Worm (Caenorhabditis elegans) whole organism, late embryonic: ENCODE results near the gene gfi-3.

Source experiments
- C08G9.2 ChIP-seq: sonication (generic microtip); optimal IDR thresholded peaks from 2 replicates; lab custom pipeline; 2016; ENCODE audit warnings: mild to moderate bottlenecking, missing genetic modification characterization, moderate library complexity, missing compliant biosample characterization
- K09A11.1 ChIP-seq: sonication (generic microtip); optimal IDR thresholded peaks from 2 replicates; lab custom pipeline; 2017; ENCODE audit warnings: antibody characterized with exemption, mild to moderate bottlenecking, missing genetic modification characterization, missing compliant biosample characterization; ENCODE audit not compliant: insufficient read depth
- T23F11.4 ChIP-seq: fragments of 200-800 bp; sonication (Bioruptor generic); optimal IDR thresholded peaks from 2 replicates; lab custom pipeline; 2018; ENCODE audit warnings: mild to moderate bottlenecking, missing genetic modification characterization, missing compliant biosample characterization
- Y22D7AL.16 ChIP-seq: sonication (generic microtip); optimal IDR thresholded peaks from 2 replicates; lab custom pipeline; 2016; ENCODE audit warnings: missing genetic modification characterization, missing compliant biosample characterization
- ceh-14 ChIP-seq: sonication (generic microtip); optimal IDR thresholded peaks from 2 replicates; lab custom pipeline; 2016; ENCODE audit warnings: missing genotype, missing genetic modification characterization, missing compliant biosample characterization
- ceh-18 ChIP-seq: sonication (generic microtip); optimal IDR thresholded peaks from 2 replicates; lab custom pipeline; 2016; ENCODE audit warnings: missing genetic modification characterization, missing compliant biosample characterization
- ceh-2 ChIP-seq: sonication (generic microtip); optimal IDR thresholded peaks from 2 replicates; lab custom pipeline; 2016; ENCODE audit warnings: missing genotype, missing genetic modification characterization, missing compliant biosample characterization
- ceh-22 ChIP-seq: sonication (generic microtip); optimal IDR thresholded peaks from 2 replicates; lab custom pipeline; 2017; ENCODE audit warnings: missing biosample characterization, missing genetic modification characterization
- ceh-24 ChIP-seq: sonication (generic microtip); optimal IDR thresholded peaks from 2 replicates; lab custom pipeline; 2016; ENCODE audit warnings: mild to moderate bottlenecking, missing genetic modification characterization, missing compliant biosample characterization
- ceh-30 ChIP-seq: fragments of 150-350 bp; optimal IDR thresholded peaks from 2 replicates; lab custom pipeline; 2014; ENCODE audit warnings: missing biosample characterization, missing genetic modification characterization
- ceh-31 ChIP-seq: sonication (generic microtip); optimal IDR thresholded peaks from 2 replicates; lab custom pipeline; 2016; ENCODE audit warnings: missing genetic modification characterization, missing compliant biosample characterization
- ceh-34 ChIP-seq: sonication (generic microtip); optimal IDR thresholded peaks from 2 replicates; lab custom pipeline; 2016; ENCODE audit warnings: mild to moderate bottlenecking, missing genetic modification characterization, missing compliant biosample characterization
- ceh-45 ChIP-seq: fragments of 200-800 bp; sonication (Bioruptor generic); IDR thresholded peaks from 2 replicates; pipeline ENCODE4 v1.3.6; 2022; ENCODE audit warnings: missing genetic modification reagents, missing genetic modification characterization, missing compliant biosample characterization
- ceh-6 ChIP-seq: fragments of 200-800 bp; sonication (Bioruptor generic); optimal IDR thresholded peaks from 2 replicates; lab custom pipeline; 2018; ENCODE audit warnings: mild to moderate bottlenecking, missing genetic modification characterization, missing compliant biosample characterization
- ceh-9 ChIP-seq: sonication (generic microtip); optimal IDR thresholded peaks from 2 replicates; lab custom pipeline; 2016; ENCODE audit warnings: mild to moderate bottlenecking, missing genetic modification characterization, inconsistent platforms, missing compliant biosample characterization
- che-1 ChIP-seq: sonication (generic microtip); optimal IDR thresholded peaks from 2 replicates; lab custom pipeline; 2016; ENCODE audit warnings: mild to moderate bottlenecking, missing genetic modification characterization, missing compliant biosample characterization
- dmd-4 ChIP-seq: sonication (generic microtip); optimal IDR thresholded peaks from 2 replicates; lab custom pipeline; 2016; ENCODE audit warnings: borderline replicate concordance, missing genetic modification characterization, missing compliant biosample characterization
- dve-1 ChIP-seq: sonication (generic microtip); optimal IDR thresholded peaks from 2 replicates; lab custom pipeline; 2017; ENCODE audit warnings: antibody characterized with exemption, mild to moderate bottlenecking, missing genetic modification characterization, missing compliant biosample characterization
- elt-2 ChIP-seq: sonication (generic microtip); optimal IDR thresholded peaks from 2 replicates; lab custom pipeline; 2016; ENCODE audit warnings: missing genetic modification reagents, missing genetic modification characterization, missing compliant biosample characterization
- elt-4 ChIP-seq: sonication (generic microtip); optimal IDR thresholded peaks from 2 replicates; lab custom pipeline; 2016; ENCODE audit warnings: missing genetic modification characterization, missing compliant biosample characterization
- fax-1 ChIP-seq: sonication (generic microtip); optimal IDR thresholded peaks from 2 replicates; lab custom pipeline; 2016; ENCODE audit warnings: missing genotype, missing genetic modification characterization, missing compliant biosample characterization
- fkh-10 ChIP-seq: fragments of 150-350 bp; optimal IDR thresholded peaks from 2 replicates; lab custom pipeline; 2014; ENCODE audit warnings: missing biosample characterization, missing genetic modification reagents, missing genetic modification characterization
- fkh-6 ChIP-seq: sonication (generic microtip); optimal IDR thresholded peaks from 2 replicates; lab custom pipeline; 2016; ENCODE audit warnings: missing genetic modification characterization, missing compliant biosample characterization
- gmeb-2 ChIP-seq: sonication (generic microtip); optimal IDR thresholded peaks from 2 replicates; lab custom pipeline; 2016; ENCODE audit warnings: missing genetic modification characterization, inconsistent platforms, missing compliant biosample characterization
- hlh-15 ChIP-seq: sonication (generic microtip); optimal IDR thresholded peaks from 2 replicates; lab custom pipeline; 2016; ENCODE audit warnings: missing genetic modification characterization, missing compliant biosample characterization
- hlh-30 ChIP-seq: sonication (generic microtip); optimal IDR thresholded peaks from 2 replicates; lab custom pipeline; 2017; ENCODE audit warnings: antibody characterized with exemption, missing genetic modification characterization, missing compliant biosample characterization; ENCODE audit not compliant: insufficient read depth
- hlh-8 ChIP-seq: sonication (generic microtip); optimal IDR thresholded peaks from 2 replicates; lab custom pipeline; 2016; ENCODE audit warnings: missing genotype, missing genetic modification characterization, missing compliant biosample characterization
- lim-6 ChIP-seq: sonication (generic microtip); optimal IDR thresholded peaks from 2 replicates; lab custom pipeline; 2016; ENCODE audit warnings: missing genetic modification characterization, missing compliant biosample characterization
- lin-11 ChIP-seq: fragments of 200-800 bp; sonication (Bioruptor generic); optimal IDR thresholded peaks from 2 replicates; lab custom pipeline; 2018; ENCODE audit warnings: mild to moderate bottlenecking, missing genetic modification characterization, missing compliant biosample characterization
- mec-3 ChIP-seq: sonication (generic microtip); optimal IDR thresholded peaks from 2 replicates; lab custom pipeline; 2016; ENCODE audit warnings: borderline replicate concordance, missing genetic modification characterization, missing compliant biosample characterization
- nhr-11 ChIP-seq: fragments of 150-350 bp; optimal IDR thresholded peaks from 2 replicates; lab custom pipeline; 2014; ENCODE audit warnings: missing biosample characterization, missing genetic modification characterization
- nhr-232 ChIP-seq: sonication (generic microtip); optimal IDR thresholded peaks from 2 replicates; lab custom pipeline; 2016; ENCODE audit warnings: missing genetic modification characterization, missing compliant biosample characterization
- npax-4 ChIP-seq: sonication (generic microtip); optimal IDR thresholded peaks from 2 replicates; lab custom pipeline; 2016; ENCODE audit warnings: missing genetic modification characterization, missing compliant biosample characterization
- odd-2 ChIP-seq: sonication (generic microtip); optimal IDR thresholded peaks from 2 replicates; lab custom pipeline; 2017; ENCODE audit warnings: antibody characterized with exemption, mild to moderate bottlenecking, missing genetic modification characterization, missing compliant biosample characterization
- pag-3 ChIP-seq: sonication (generic microtip); optimal IDR thresholded peaks from 2 replicates; lab custom pipeline; 2016; ENCODE audit warnings: missing compliant biosample characterization, missing genetic modification characterization, borderline replicate concordance
- pat-9 ChIP-seq: fragments of 200-800 bp; sonication (Bioruptor generic); optimal IDR thresholded peaks from 2 replicates; lab custom pipeline; 2018; ENCODE audit warnings: mild to moderate bottlenecking, missing genetic modification characterization, moderate library complexity, missing compliant biosample characterization
- pax-1 ChIP-seq: fragments of 150-350 bp; optimal IDR thresholded peaks from 2 replicates; lab custom pipeline; 2014; ENCODE audit warnings: missing biosample characterization, missing genetic modification characterization
- pha-2 ChIP-seq: sonication (generic microtip); optimal IDR thresholded peaks from 2 replicates; lab custom pipeline; 2017; ENCODE audit warnings: mild to moderate bottlenecking, missing genetic modification characterization, missing compliant biosample characterization
- pha-4 ChIP-seq: fragments of 150-350 bp; optimal IDR thresholded peaks from 2 replicates; lab custom pipeline; 2018; ENCODE audit warnings: missing biosample characterization, missing genetic modification reagents, missing genetic modification characterization
- pqm-1 ChIP-seq: sonication (generic microtip); optimal IDR thresholded peaks from 2 replicates; lab custom pipeline; 2016; ENCODE audit warnings: missing genetic modification characterization, missing compliant biosample characterization
- ref-2 ChIP-seq: sonication (generic microtip); optimal IDR thresholded peaks from 2 replicates; lab custom pipeline; 2016; ENCODE audit warnings: missing genetic modification characterization, missing compliant biosample characterization
- rnt-1 ChIP-seq: sonication (generic microtip); optimal IDR thresholded peaks from 2 replicates; lab custom pipeline; 2016; ENCODE audit warnings: missing genetic modification characterization, missing compliant biosample characterization
- sdc-2 ChIP-seq: sonication (generic microtip); optimal IDR thresholded peaks from 2 replicates; lab custom pipeline; 2016; ENCODE audit warnings: missing genotype, missing genetic modification characterization, missing compliant biosample characterization
- sox-2 ChIP-seq: fragments of 200-800 bp; sonication (Bioruptor generic); IDR thresholded peaks from 2 replicates; pipeline ENCODE4 v1.3.6; 2022; ENCODE audit warnings: missing genetic modification reagents, missing genetic modification characterization, missing compliant biosample characterization
- sox-4 ChIP-seq: sonication (generic microtip); optimal IDR thresholded peaks from 2 replicates; lab custom pipeline; 2017; ENCODE audit warnings: mild to moderate bottlenecking, missing genetic modification characterization, inconsistent platforms, missing compliant biosample characterization
- syd-9 ChIP-seq: sonication (generic microtip); optimal IDR thresholded peaks from 2 replicates; lab custom pipeline; 2016; ENCODE audit warnings: mild to moderate bottlenecking, missing genetic modification characterization, moderate library complexity, missing compliant biosample characterization
- tbx-2 ChIP-seq: sonication (generic microtip); optimal IDR thresholded peaks from 2 replicates; lab custom pipeline; 2016; ENCODE audit warnings: missing genetic modification characterization, missing compliant biosample characterization
- tbx-7 ChIP-seq: sonication (generic microtip); optimal IDR thresholded peaks from 2 replicates; lab custom pipeline; 2016; ENCODE audit warnings: missing genotype, missing genetic modification characterization, missing compliant biosample characterization
- unc-42 ChIP-seq: sonication (generic microtip); optimal IDR thresholded peaks from 2 replicates; lab custom pipeline; 2016; ENCODE audit warnings: missing genotype, missing genetic modification characterization, missing compliant biosample characterization
- unc-55 ChIP-seq: sonication (generic microtip); optimal IDR thresholded peaks from 2 replicates; lab custom pipeline; 2017; ENCODE audit warnings: missing biosample characterization, missing genetic modification reagents, missing genetic modification characterization
- unc-86 ChIP-seq: sonication (generic microtip); optimal IDR thresholded peaks from 2 replicates; lab custom pipeline; 2016; ENCODE audit warnings: missing genetic modification characterization, missing compliant biosample characterization
- zip-5 ChIP-seq: sonication (generic microtip); optimal IDR thresholded peaks from 2 replicates; lab custom pipeline; 2016; ENCODE audit warnings: missing genetic modification characterization, missing compliant biosample characterization
- ztf-16 ChIP-seq: sonication (generic microtip); optimal IDR thresholded peaks from 2 replicates; lab custom pipeline; 2017; ENCODE audit warnings: missing genetic modification characterization, missing compliant biosample characterization

The gfi-3 gene

ce11 chrX:14505578-14506353 is 25.4 kb downstream of the gfi-3 start:
- peak; percentile 34 for TF ChIP-seq ref-2 (tag; lab: Kevin White, UChicago)
- no peak for TF ChIP-seq pha-4
- no peak for TF ChIP-seq ztf-16 (tag; lab: Kevin White, UChicago)
- TF ChIP-seq elt-4 (tag; lab: Kevin White, UChicago) = no peak
- peak; percentile 14 for TF ChIP-seq tbx-2 (tag; lab: Kevin White, UChicago)
- no peak for TF ChIP-seq nhr-11
- TF ChIP-seq fkh-10 (GFP tag; lab: Kevin White, UChicago) = no peak
- peak; percentile 8 for TF ChIP-seq ceh-2
- TF ChIP-seq Y22D7AL.16 (tag; lab: Kevin White, UChicago) = no peak
- no peak for TF ChIP-seq pat-9
- TF ChIP-seq T23F11.4 (GFP tag; lab: Kevin White, UChicago) = no peak
- no peak for TF ChIP-seq ceh-14 (tag; lab: Kevin White, UChicago)
- no peak for TF ChIP-seq npax-4 (tag; lab: Kevin White, UChicago)
- no peak for TF ChIP-seq mec-3 (tag; lab: Kevin White, UChicago)
- TF ChIP-seq gmeb-2 (tag; lab: Kevin White, UChicago) = no peak
- TF ChIP-seq hlh-15 (tag; lab: Kevin White, UChicago) = no peak
- no peak for TF ChIP-seq ceh-9
- no peak for TF ChIP-seq tbx-7 (tag; lab: Kevin White, UChicago)
- TF ChIP-seq odd-2 (tag; lab: Kevin White, UChicago) = no peak
- no peak for TF ChIP-seq unc-55 (GFP tag; lab: Kevin White, UChicago)
- TF ChIP-seq K09A11.1 (tag; lab: Kevin White, UChicago) = no peak
- TF ChIP-seq pqm-1 (tag; lab: Kevin White, UChicago) = peak; percentile 14
- TF ChIP-seq pax-1 (tag; lab: Kevin White, UChicago) = no peak
- TF ChIP-seq fkh-6 (tag; lab: Kevin White, UChicago) = no peak
- no peak for TF ChIP-seq dmd-4
- no peak for TF ChIP-seq sox-4 (tag; lab: Kevin White, UChicago)
- no peak for TF ChIP-seq zip-5 (tag; lab: Kevin White, UChicago)
- peak; percentile 53 for TF ChIP-seq ceh-18
- no peak for TF ChIP-seq ceh-45 (GFP tag; lab: Robert Waterston, UW)
- no peak for TF ChIP-seq ceh-24 (tag; lab: Kevin White, UChicago)
- TF ChIP-seq pha-2 (tag; lab: Kevin White, UChicago) = no peak
- no peak for TF ChIP-seq pag-3 (tag; lab: Kevin White, UChicago)
- no peak for TF ChIP-seq lin-11 (tag; lab: Kevin White, UChicago)
- TF ChIP-seq unc-42 (tag; lab: Kevin White, UChicago) = no peak
- peak; percentile 25 for TF ChIP-seq dve-1 (tag; lab: Kevin White, UChicago)
- TF ChIP-seq ceh-22 (tag; lab: Kevin White, UChicago) = no peak
- no peak for TF ChIP-seq ceh-34 (tag; lab: Kevin White, UChicago)
- no peak for TF ChIP-seq fax-1 (tag; lab: Kevin White, UChicago)
- peak; percentile 72 for TF ChIP-seq elt-2 (tag; lab: Kevin White, UChicago)
- TF ChIP-seq ceh-31 = no peak
- no peak for TF ChIP-seq lim-6 (tag; lab: Kevin White, UChicago)
- TF ChIP-seq C08G9.2 (tag; lab: Kevin White, UChicago) = no peak
- TF ChIP-seq sdc-2 (tag; lab: Kevin White, UChicago) = peak; percentile 52
- no peak for TF ChIP-seq syd-9 (tag; lab: Kevin White, UChicago)
- no peak for TF ChIP-seq unc-86 (tag; lab: Kevin White, UChicago)
- no peak for TF ChIP-seq hlh-30 (tag; lab: Kevin White, UChicago)
- TF ChIP-seq ceh-30 (tag; lab: Kevin White, UChicago) = no peak
- no peak for TF ChIP-seq nhr-232 (tag; lab: Kevin White, UChicago)
- no peak for TF ChIP-seq che-1 (tag; lab: Kevin White, UChicago)
- no peak for TF ChIP-seq ceh-6 (GFP tag; lab: Kevin White, UChicago)
- no peak for TF ChIP-seq sox-2 (GFP tag; lab: Robert Waterston, UW)
- no peak for TF ChIP-seq rnt-1
- TF ChIP-seq hlh-8 (tag; lab: Kevin White, UChicago) = no peak
